Worm (Caenorhabditis elegans) whole organism, mixed stage, embryonic: ENCODE measurements around the gene Y49E10.10.

Experiments
- cnd-1 ChIP-seq: fragments of 200-800 bp; sonication (Bioruptor generic); optimal IDR thresholded peaks from 2 replicates; lab custom pipeline; 2018; ENCODE audit warnings: mild to moderate bottlenecking, missing genetic modification characterization, missing compliant biosample characterization
- elt-3 ChIP-seq: fragments of 150-350 bp; optimal IDR thresholded peaks from 2 replicates; lab custom pipeline; 2014; ENCODE audit warnings: missing biosample characterization, missing genetic modification characterization
- flh-1 ChIP-seq: fragments of 200-800 bp; sonication (Bioruptor generic); optimal IDR thresholded peaks from 2 replicates; lab custom pipeline; 2018; ENCODE audit warnings: mild to moderate bottlenecking, missing genetic modification characterization, moderate library complexity, missing compliant biosample characterization
- ham-2 ChIP-seq: fragments of 200-800 bp; sonication (Bioruptor generic); optimal IDR thresholded peaks from 2 replicates; lab custom pipeline; 2018; ENCODE audit warnings: mild to moderate bottlenecking, missing genetic modification characterization, missing compliant biosample characterization
- lin-13 ChIP-seq: fragments of 150-350 bp; optimal IDR thresholded peaks from 2 replicates; lab custom pipeline; 2014; ENCODE audit warnings: missing biosample characterization, missing genetic modification characterization
- nhr-237 ChIP-seq: fragments of 150-350 bp; optimal IDR thresholded peaks from 2 replicates; lab custom pipeline; 2014; ENCODE audit warnings: missing biosample characterization, missing genetic modification characterization
- nhr-76 ChIP-seq: sonication (generic microtip); optimal IDR thresholded peaks from 2 replicates; lab custom pipeline; 2017; ENCODE audit warnings: missing biosample characterization, missing genetic modification characterization
- snpc-4 ChIP-seq: fragments of 150-350 bp; optimal IDR thresholded peaks from 2 replicates; lab custom pipeline; 2014; ENCODE audit warnings: missing biosample characterization, missing genetic modification characterization
- unc-120 ChIP-seq: sonication (generic microtip); optimal IDR thresholded peaks from 2 replicates; lab custom pipeline; 2017; ENCODE audit warnings: missing genetic modification characterization, missing compliant biosample characterization; ENCODE audit not compliant: poor library complexity, severe bottlenecking
- unc-62 ChIP-seq: fragments of 150-350 bp; optimal IDR thresholded peaks from 2 replicates; lab custom pipeline; 2014; ENCODE audit warnings: missing biosample characterization, missing genetic modification reagents, missing genetic modification characterization
- ztf-11 ChIP-seq: fragments of 150-350 bp; optimal IDR thresholded peaks from 2 replicates; lab custom pipeline; 2014; ENCODE audit warnings: missing biosample characterization, missing genetic modification characterization

ce11 chrIII:12430209-12430608 is 34.9 kb downstream of the Y49E10.10 start, which contains the start of gene Y49E10.16:
- TF ChIP-seq unc-62 = no peak
- no peak for TF ChIP-seq unc-120 (tag; lab: Kevin White, UChicago)
- no peak for TF ChIP-seq nhr-76
- no peak for TF ChIP-seq ztf-11
- TF ChIP-seq ham-2 (GFP tag; lab: Kevin White, UChicago) = no peak
- TF ChIP-seq elt-3 (tag; lab: Kevin White, UChicago) = no peak
- no peak for TF ChIP-seq lin-13 (tag; lab: Kevin White, UChicago)
- TF ChIP-seq snpc-4 (tag; lab: Kevin White, UChicago) = no peak
- no peak for TF ChIP-seq flh-1
- no peak for TF ChIP-seq nhr-237 (tag; lab: Kevin White, UChicago)
- TF ChIP-seq cnd-1 = no peak
